Worm (Caenorhabditis elegans) whole organism, young adult: ENCODE measurements around the gene fbxb-11.

ENCODE experiments used
- F39B2.1 ChIP-seq: fragments of 200-800 bp; sonication (Bioruptor generic); IDR thresholded peaks from 2 replicates; pipeline ENCODE4 v1.3.6; 2022; ENCODE audit warnings: missing genetic modification reagents, missing genetic modification characterization, missing compliant biosample characterization
- attf-5 ChIP-seq: fragments of 200-800 bp; sonication (Bioruptor generic); optimal IDR thresholded peaks from 2 replicates; lab custom pipeline; 2018; ENCODE audit warnings: mild to moderate bottlenecking, missing genetic modification characterization, missing compliant biosample characterization
- attf-6 ChIP-seq: fragments of 200-800 bp; sonication (Bioruptor generic); IDR thresholded peaks from 2 replicates; pipeline ENCODE4 v1.3.6; 2022; ENCODE audit warnings: missing genetic modification reagents, missing genetic modification characterization, missing compliant biosample characterization
- ceh-58 ChIP-seq: fragments of 200-800 bp; sonication (Bioruptor generic); IDR thresholded peaks from 2 replicates; pipeline ENCODE4 v1.3.6; 2022; ENCODE audit warnings: missing genetic modification characterization, missing compliant biosample characterization
- dox-1 ChIP-seq: fragments of 200-800 bp; sonication (Bioruptor generic); IDR thresholded peaks from 2 replicates; pipeline ENCODE4 v1.3.6; 2022; ENCODE audit warnings: missing genetic modification reagents, missing genetic modification characterization, missing compliant biosample characterization
- hmg-20 ChIP-seq: fragments of 200-800 bp; sonication (Bioruptor generic); IDR thresholded peaks from 2 replicates; pipeline ENCODE4 v1.3.6; 2022; ENCODE audit warnings: missing genetic modification reagents, missing genetic modification characterization, missing compliant biosample characterization
- nhr-120 ChIP-seq: fragments of 200-800 bp; sonication (Bioruptor generic); IDR thresholded peaks from 2 replicates; pipeline ENCODE4 v1.3.6; 2022; ENCODE audit warnings: missing genetic modification characterization, missing compliant biosample characterization
- rcor-1 ChIP-seq: fragments of 200-800 bp; sonication (Bioruptor generic); IDR thresholded peaks from 2 replicates; pipeline ENCODE4 v1.3.6; 2022; ENCODE audit warnings: missing genetic modification reagents, missing genetic modification characterization, missing compliant biosample characterization
- tbp1 ChIP-seq: fragments of 200-800 bp; sonication (Bioruptor generic); optimal IDR thresholded peaks from 2 replicates; lab custom pipeline; 2018; ENCODE audit warnings: mild to moderate bottlenecking, missing genetic modification characterization, missing compliant biosample characterization
- unc-62 ChIP-seq: fragments of 150-350 bp; optimal IDR thresholded peaks from 2 replicates; lab custom pipeline; 2014; ENCODE audit warnings: missing biosample characterization, missing genetic modification reagents, missing genetic modification characterization
- ztf-28 ChIP-seq: fragments of 200-800 bp; sonication (Bioruptor generic); IDR thresholded peaks from 2 replicates; pipeline ENCODE4 v1.3.6; 2022; ENCODE audit warnings: missing genetic modification reagents, missing genetic modification characterization, missing compliant biosample characterization

ce11 chrII:1735145-1735544 lies 10.7 kb downstream of the fbxb-11 start:
- TF ChIP-seq unc-62 (no peak), ztf-28 (GFP tag; lab: Robert Waterston, UW) (no peak), nhr-120 (GFP tag; lab: Robert Waterston, UW) (no peak), F39B2.1 (no peak), hmg-20 (GFP tag; lab: Robert Waterston, UW) (no peak), attf-6 (GFP tag; lab: Robert Waterston, UW) (no peak), ceh-58 (GFP tag; lab: Robert Waterston, UW) (no peak), dox-1 (GFP tag; lab: Robert Waterston, UW) (no peak), tbp1 (GFP tag; lab: Kevin White, UChicago) (no peak), rcor-1 (no peak), attf-5 (GFP tag; lab: Kevin White, UChicago) (no peak)
